Worm (Caenorhabditis elegans): ENCODE data around the gene F31A3.3.

The F31A3.3 gene

DNA sequence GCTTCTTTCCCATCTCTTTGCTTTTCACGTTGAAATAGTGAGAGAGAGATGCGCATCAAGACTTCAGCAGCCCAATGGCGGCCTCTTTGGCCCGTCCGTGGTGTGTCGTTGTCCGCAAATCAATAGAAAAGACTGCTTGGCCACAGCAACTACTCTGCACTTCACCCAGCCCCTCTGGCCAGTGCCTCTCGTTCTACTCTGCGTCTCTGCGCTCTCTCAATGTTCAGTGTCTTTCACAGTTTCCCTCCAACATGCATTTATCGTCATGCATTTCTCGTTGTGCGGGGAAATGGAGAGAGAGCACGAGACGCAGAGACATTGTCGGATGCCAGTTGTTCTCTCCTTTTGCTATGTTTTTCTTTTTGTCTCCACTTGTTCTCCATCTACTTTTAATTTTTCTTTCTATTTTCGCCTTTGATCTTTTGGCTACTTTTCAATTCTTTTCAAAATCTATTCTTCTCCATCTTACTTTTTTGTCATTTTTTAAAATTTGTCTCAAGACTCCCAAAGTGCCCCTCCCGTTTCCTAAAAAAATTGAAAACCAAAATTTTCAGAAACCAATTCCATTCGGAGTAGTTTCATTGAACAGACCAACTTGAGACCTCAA, 20.3 kb downstream of the F31A3.3 start, which contains the start of gene nhr-1 (continued):
- TF ChIP-seq cebp-1 (GFP tag; IDR thresholded peaks at IDR 0.05) = 0 out of 2 replicates have a peak, but pooled peaks have one; percentile 40
- peak; percentile 84 for TF ChIP-seq cebp-1 (tag; optimal IDR thresholded peaks at IDR 0.05)
- TF ChIP-seq cebp-2 (GFP tag; IDR thresholded peaks at IDR 0.05) = no peak
- TF ChIP-seq hrde-1 (tag; optimal IDR thresholded peaks at IDR 0.05; ENCODE audit: borderline replicate concordance) = no peak
- TF ChIP-seq lin-26 (GFP tag; IDR thresholded peaks at IDR 0.05) = 0 out of 2 replicates have a peak, but pooled peaks have one; percentile 40
- TF ChIP-seq nhr-80 (tag; optimal IDR thresholded peaks at IDR 0.05) = peak; percentile 82
- no peak for TF ChIP-seq lsy-27 (tag; optimal IDR thresholded peaks at IDR 0.05; ENCODE audit: borderline replicate concordance, insufficient read depth)
- no peak for TF ChIP-seq efl-1 (GFP tag; optimal IDR thresholded peaks at IDR 0.05)
- TF ChIP-seq madf-10 (tag; optimal IDR thresholded peaks at IDR 0.05) = peak; percentile 42

ce11 chrX:17510523-17510922, 23.3 kb downstream of the F31A3.3 start:
- TF ChIP-seq F23B12.7 (tag; optimal IDR thresholded peaks at IDR 0.05; ENCODE audit: insufficient read depth) (no peak), nhr-80 (tag; optimal IDR thresholded peaks at IDR 0.05) (peak; percentile 50)

DNA sequence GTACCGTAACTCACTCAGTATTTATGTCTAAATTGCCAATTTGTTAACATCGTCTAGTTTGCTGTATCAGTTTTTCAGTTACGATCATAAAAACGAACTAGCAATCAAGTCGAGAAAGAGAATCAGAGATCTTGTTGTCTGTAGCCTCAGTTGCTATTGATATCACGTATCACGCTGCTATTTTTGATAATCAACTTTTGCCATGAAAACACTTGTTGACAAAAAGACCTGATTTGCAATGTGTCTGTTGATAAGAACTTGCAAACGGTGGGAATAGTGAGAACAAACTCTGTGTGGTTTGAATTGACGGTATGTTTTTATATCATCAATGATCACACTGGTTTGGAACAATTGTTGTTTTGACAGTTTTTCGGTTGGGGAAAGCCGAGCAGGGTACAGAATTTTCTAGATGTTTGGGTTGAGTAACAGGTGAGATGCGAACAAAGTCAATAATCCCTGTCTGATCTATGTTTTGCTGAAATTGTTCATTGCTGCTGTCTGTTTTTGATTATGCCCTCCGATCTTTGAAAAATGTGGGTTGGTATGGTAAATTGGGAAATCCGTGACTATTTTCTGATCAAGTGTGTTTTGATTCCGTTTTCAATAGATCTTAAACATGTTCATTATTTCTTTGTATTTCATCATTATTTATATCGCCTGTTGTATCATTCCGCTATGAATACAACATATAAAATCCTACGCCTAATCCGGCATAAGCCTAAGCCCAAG, 24.7 kb downstream of the F31A3.3 start:
- TF ChIP-seq nfya-1 (tag; optimal IDR thresholded peaks at IDR 0.05; ENCODE audit: borderline replicate concordance, insufficient read depth) (no peak), F33H1.4 (GFP tag; IDR thresholded peaks at IDR 0.05) (no peak), nhr-80 (tag; optimal IDR thresholded peaks at IDR 0.05) (peak; percentile 73), egrh-3 (GFP tag; IDR thresholded peaks at IDR 0.05) (no peak), somi-1 (GFP tag; optimal IDR thresholded peaks at IDR 0.05) (no peak), pha-4 (tag; optimal IDR thresholded peaks at IDR 0.05) (peak; percentile 60)

- TF ChIP-seq him-1 (tag; optimal IDR thresholded peaks at IDR 0.05) (no peak), Y67H2A.10 (GFP tag; conservative IDR thresholded peaks at IDR 0.05) (no peak), zfh-2 (GFP tag; conservative IDR thresholded peaks at IDR 0.05) (0 out of 2 replicates have a peak, but pooled peaks have one; percentile 35), mel-28 (tag; optimal IDR thresholded peaks at IDR 0.05; ENCODE audit: borderline replicate concordance) (no peak)
Measured at ce11 chrX:17508137-17508536, 25.7 kb downstream of the F31A3.3 start.

- no peak for TF ChIP-seq T26A5.8 (tag; optimal IDR thresholded peaks at IDR 0.05)
- TF ChIP-seq efl-1 (GFP tag; optimal IDR thresholded peaks at IDR 0.05) = no peak
- no peak for TF ChIP-seq mxl-1 (tag; optimal IDR thresholded peaks at IDR 0.05)
- TF ChIP-seq T07F8.4 (tag; optimal IDR thresholded peaks at IDR 0.05) = no peak
- TF ChIP-seq lsl-1 (GFP tag; optimal IDR thresholded peaks at IDR 0.05) = no peak
- no peak for TF ChIP-seq snpc-1.3 (tag; optimal IDR thresholded peaks at IDR 0.05; ENCODE audit: insufficient read depth)
- TF ChIP-seq unc-62 (GFP tag; optimal IDR thresholded peaks at IDR 0.05) = peak; percentile 47
- no peak for TF ChIP-seq sdz-38 (tag; optimal IDR thresholded peaks at IDR 0.05)
- TF ChIP-seq ztf-22 (GFP tag; optimal IDR thresholded peaks at IDR 0.05) = peak; percentile 84
- 0 out of 2 replicates have a peak, but pooled peaks have one; percentile 58 for TF ChIP-seq C06A6.2 (GFP tag; conservative IDR thresholded peaks at IDR 0.05)
- TF ChIP-seq K12H6.12 (tag; optimal IDR thresholded peaks at IDR 0.05) = peak; percentile 84
- TF ChIP-seq F22D6.2 (tag; optimal IDR thresholded peaks at IDR 0.05) = peak; percentile 61
- TF ChIP-seq bed-1 (GFP tag; IDR thresholded peaks at IDR 0.05) = no peak
- TF ChIP-seq ztf-25 (GFP tag; IDR thresholded peaks at IDR 0.05) = no peak
- no peak for TF ChIP-seq dox-1 (GFP tag; IDR thresholded peaks at IDR 0.05)
- TF ChIP-seq lin-40 (tag; optimal IDR thresholded peaks at IDR 0.05) = peak; percentile 85
- TF ChIP-seq snpc-4 (GFP tag; optimal IDR thresholded peaks at IDR 0.05) = no peak
- TF ChIP-seq snpc-4 (tag; optimal IDR thresholded peaks at IDR 0.05) = peak in 2 of 4 experiments; percentile 50 to 54
- TF ChIP-seq ceh-100 (GFP tag; IDR thresholded peaks at IDR 0.05) = no peak
- TF ChIP-seq nhr-90 (tag; optimal IDR thresholded peaks at IDR 0.05) = no peak
- TF ChIP-seq ZK185.1 (tag; optimal IDR thresholded peaks at IDR 0.05; ENCODE audit: poor library complexity, severe bottlenecking) = peak; percentile 22
Measured at ce11 chrX:17505547-17506181, 28.2 kb downstream of the F31A3.3 start.

All from whole organism, young adult.